Fruit fly (Drosophila melanogaster): ENCODE data around the gene AP-2alpha.

AP-2alpha gene

dm6 chr2L:369811-370210 lies 44.8 kb downstream of the AP-2alpha start:
- TF ChIP-seq pad (GFP tag; optimal IDR thresholded peaks at IDR 0.05) (no peak), toe (GFP tag; optimal IDR thresholded peaks at IDR 0.05) (no peak), Clk (GFP tag; optimal IDR thresholded peaks at IDR 0.05) (no peak), kay (GFP tag; ENCODE audit: borderline replicate concordance) (no peak)

- no peak for TF ChIP-seq bab1 (GFP tag; optimal IDR thresholded peaks at IDR 0.05)
- no peak for TF ChIP-seq CG14711 (tag; optimal IDR thresholded peaks at IDR 0.05)
- no peak for TF ChIP-seq CG7045 (GFP tag; optimal IDR thresholded peaks at IDR 0.05)
- no peak for TF ChIP-seq Mnt (GFP tag; optimal IDR thresholded peaks at IDR 0.05)
- no peak for TF ChIP-seq CG7101 (tag; optimal IDR thresholded peaks at IDR 0.05)
- no peak for TF ChIP-seq ovo (GFP tag; optimal IDR thresholded peaks at IDR 0.05)
- no peak for TF ChIP-seq tj (GFP tag; optimal IDR thresholded peaks at IDR 0.05)
- TF ChIP-seq Clk (GFP tag; optimal IDR thresholded peaks at IDR 0.05) = no peak
- TF ChIP-seq CG5204 (GFP tag; optimal IDR thresholded peaks at IDR 0.05) = no peak
- TF ChIP-seq CG33017 (tag; optimal IDR thresholded peaks at IDR 0.05) = no peak
- no peak for TF ChIP-seq toe (GFP tag; optimal IDR thresholded peaks at IDR 0.05)
- no peak for TF ChIP-seq cic (GFP tag; optimal IDR thresholded peaks at IDR 0.05)
- TF ChIP-seq CG12768 (GFP tag; optimal IDR thresholded peaks at IDR 0.05) = no peak
- no peak for TF ChIP-seq cnc (optimal IDR thresholded peaks at IDR 0.05)
- TF ChIP-seq Hr96 (GFP tag; optimal IDR thresholded peaks at IDR 0.05) = no peak
- no peak for TF ChIP-seq kay (GFP tag; ENCODE audit: borderline replicate concordance)
- TF ChIP-seq CG1620 (GFP tag; optimal IDR thresholded peaks at IDR 0.05) = no peak
Observed at dm6 chr2L:368398-369008, 46.1 kb downstream of the AP-2alpha start.

DNA sequence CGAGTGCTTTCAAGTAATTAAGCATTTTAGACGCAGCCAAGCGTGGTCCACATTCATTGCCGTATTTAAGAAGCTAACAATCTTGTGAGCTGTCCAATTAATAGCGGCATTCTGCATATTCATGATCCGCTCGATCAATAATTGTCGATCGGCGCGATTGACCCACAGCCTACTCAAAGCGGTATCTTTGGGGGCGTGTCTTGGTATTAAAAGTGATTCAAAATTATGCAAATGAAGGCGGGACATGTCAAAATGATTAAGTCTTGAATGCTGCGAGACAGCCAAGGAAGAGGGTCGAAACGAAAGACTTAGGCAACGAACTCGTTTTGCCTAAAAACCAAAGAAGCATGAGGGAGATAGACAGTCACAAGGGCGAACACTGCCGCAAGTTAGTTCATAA lies 47.7 kb downstream of the AP-2alpha start:
- TF ChIP-seq Crg-1 (GFP tag; optimal IDR thresholded peaks at IDR 0.05) (no peak), ovo (GFP tag; optimal IDR thresholded peaks at IDR 0.05) (no peak), bab1 (GFP tag; optimal IDR thresholded peaks at IDR 0.05) (no peak), pad (GFP tag; optimal IDR thresholded peaks at IDR 0.05) (no peak), tj (GFP tag; optimal IDR thresholded peaks at IDR 0.05) (no peak), CG11617 (GFP tag; optimal IDR thresholded peaks at IDR 0.05) (no peak), cic (GFP tag; optimal IDR thresholded peaks at IDR 0.05) (no peak), Hr96 (GFP tag; optimal IDR thresholded peaks at IDR 0.05) (no peak), Clk (GFP tag; optimal IDR thresholded peaks at IDR 0.05) (no peak), CG33017 (tag; optimal IDR thresholded peaks at IDR 0.05) (no peak), kay (GFP tag; ENCODE audit: borderline replicate concordance) (no peak), toe (GFP tag; optimal IDR thresholded peaks at IDR 0.05) (no peak), CG7101 (tag; optimal IDR thresholded peaks at IDR 0.05) (no peak), CG14711 (tag; optimal IDR thresholded peaks at IDR 0.05) (no peak), CG5204 (GFP tag; optimal IDR thresholded peaks at IDR 0.05) (no peak)
